Fruit fly (Drosophila melanogaster) S2 (cell line): ENCODE results near the gene Sirt7.

Experiments
- CG8478 ChIP-seq: fragments of >200 bp; optimal IDR thresholded peaks from 2 replicates; lab custom pipeline; 2018
- CTCF ChIP-seq, 2 experiments: fragments of >200 bp; optimal IDR thresholded peaks; 2 replicates each; lab custom pipeline; 2018

dm6 chr3R:29086896-29087295 lies 31.2 kb downstream of the Sirt7 start:
- no peak for TF ChIP-seq CG8478 (lab: Kevin White, UChicago)
- no peak for TF ChIP-seq CTCF (optimal IDR thresholded peaks at IDR 0.05; lab: Kevin White, UChicago)
